Fruit fly (Drosophila melanogaster) whole organism, wandering third instar larva: ENCODE results near the gene CG15443.

Source experiments
- Abd-B ChIP-seq: fragments of >200 bp; optimal IDR thresholded peaks from 2 replicates; lab custom pipeline; 2017; ENCODE audit warnings: missing biosample characterization, missing genetic modification characterization
- CG32264 ChIP-seq: fragments of 200-800 bp; sonication (Bioruptor generic); optimal IDR thresholded peaks from 2 replicates; lab custom pipeline; 2016; ENCODE audit warnings: missing biosample characterization, missing genetic modification characterization
- CG9705 ChIP-seq: fragments of 200-800 bp; sonication (Bioruptor generic); optimal IDR thresholded peaks from 2 replicates; lab custom pipeline; 2018; ENCODE audit warnings: missing biosample characterization, mild to moderate bottlenecking, missing genetic modification characterization
- CrebA ChIP-seq: fragments of 200-800 bp; sonication (Bioruptor generic); optimal IDR thresholded peaks from 2 replicates; lab custom pipeline; 2016; ENCODE audit warnings: missing biosample characterization, mild to moderate bottlenecking, missing genetic modification characterization, borderline replicate concordance
- HLH106 ChIP-seq: fragments of 200-800 bp; optimal IDR thresholded peaks from 3 replicates; lab custom pipeline; 2019; ENCODE audit warnings: missing biosample characterization, mild to moderate bottlenecking, missing genetic modification characterization, moderate library complexity
- Hnf4 ChIP-seq: fragments of 200-800 bp; sonication (Bioruptor generic); optimal IDR thresholded peaks from 2 replicates; lab custom pipeline; 2016; ENCODE audit warnings: missing biosample characterization, mild to moderate bottlenecking, missing genetic modification characterization
- Hr78 ChIP-seq: fragments of >200 bp; optimal IDR thresholded peaks from 2 replicates; lab custom pipeline; 2017; ENCODE audit warnings: missing biosample characterization, missing genetic modification characterization
- Jra ChIP-seq: sonication (Bioruptor generic); optimal IDR thresholded peaks from 2 replicates; lab custom pipeline; 2016; ENCODE audit warnings: missing biosample characterization, missing genetic modification characterization
- Mio ChIP-seq: sonication (Bioruptor generic); optimal IDR thresholded peaks from 2 replicates; lab custom pipeline; 2016; ENCODE audit warnings: missing biosample characterization, missing genetic modification characterization
- Myc ChIP-seq: fragments of >200 bp; optimal IDR thresholded peaks from 2 replicates; lab custom pipeline; 2017
- N ChIP-seq: fragments of >200 bp; optimal IDR thresholded peaks from 2 replicates; lab custom pipeline; 2018; ENCODE audit warnings: missing biosample characterization, missing external identifiers, missing genetic modification characterization
- OdsH ChIP-seq: fragments of 200-800 bp; sonication (Bioruptor generic); optimal IDR thresholded peaks from 2 replicates; lab custom pipeline; 2016; ENCODE audit warnings: missing biosample characterization, mild to moderate bottlenecking, missing genetic modification characterization
- Rel ChIP-seq, 2 experiments: fragments of 200-800 bp; sonication (Bioruptor generic) in 1 of 2; optimal IDR thresholded peaks; 2 replicates in 1 of 2; 3 replicates in 1 of 2; lab custom pipeline; 2016 to 2019; ENCODE audit warnings: mild to moderate bottlenecking in 2 of 2, missing biosample characterization in 2 of 2, missing genetic modification characterization in 2 of 2, moderate library complexity in 1 of 2
- Sp1 ChIP-seq: fragments of 200-800 bp; sonication (Bioruptor generic); optimal IDR thresholded peaks from 3 replicates; lab custom pipeline; 2019; ENCODE audit warnings: missing biosample characterization, mild to moderate bottlenecking, missing genetic modification characterization, moderate library complexity
- Vsx2 ChIP-seq: fragments of 200-300, 225-300 bp; sonication (Bioruptor generic); optimal IDR thresholded peaks from 2 replicates; lab custom pipeline; 2018; ENCODE audit warnings: missing biosample characterization, missing genetic modification characterization; ENCODE audit not compliant: partially characterized antibody
- br ChIP-seq: fragments of 200-800 bp; sonication (Bioruptor generic); optimal IDR thresholded peaks from 2 replicates; lab custom pipeline; 2016; ENCODE audit warnings: missing biosample characterization, missing genetic modification characterization
- brk ChIP-seq: fragments of 200-800 bp; sonication (Bioruptor generic); optimal IDR thresholded peaks from 2 replicates; lab custom pipeline; 2016; ENCODE audit warnings: missing biosample characterization, mild to moderate bottlenecking, missing genetic modification characterization
- dl ChIP-seq, 2 experiments: fragments of 175-275, 200-275 bp in 1 of 2; fragments of 200-275 bp in 1 of 2; sonication (Bioruptor generic); optimal IDR thresholded peaks; lab custom pipeline; 2018; ENCODE audit warnings: mild to moderate bottlenecking in 2 of 2, missing biosample characterization in 2 of 2, missing genetic modification characterization in 2 of 2, moderate library complexity in 2 of 2; ENCODE audit not compliant: partially characterized antibody in 2 of 2, insufficient read depth in 1 of 2
- dsf ChIP-seq: sonication (Bioruptor generic); optimal IDR thresholded peaks from 2 replicates; lab custom pipeline; 2016; ENCODE audit warnings: missing biosample characterization, missing genetic modification characterization, borderline replicate concordance
- ey ChIP-seq: fragments of 200-800 bp; sonication (Bioruptor generic); optimal IDR thresholded peaks from 2 replicates; lab custom pipeline; 2016; ENCODE audit warnings: missing biosample characterization, missing genetic modification characterization
- fru ChIP-seq: fragments of 200-800 bp; sonication (Bioruptor generic); optimal IDR thresholded peaks from 3 replicates; lab custom pipeline; 2016; ENCODE audit warnings: missing biosample characterization, mild to moderate bottlenecking, missing genetic modification characterization
- h ChIP-seq: fragments of 200-800 bp; sonication (Bioruptor generic); optimal IDR thresholded peaks from 3 replicates; lab custom pipeline; 2016; ENCODE audit warnings: missing biosample characterization, mild to moderate bottlenecking, missing genetic modification characterization
- jim ChIP-seq: fragments of 175-275, 200-325 bp; sonication (Bioruptor generic); optimal IDR thresholded peaks from 2 replicates; lab custom pipeline; 2016; ENCODE audit warnings: missing biosample characterization, mild to moderate bottlenecking, missing genetic modification characterization
- lola ChIP-seq: fragments of >200 bp; optimal IDR thresholded peaks from 2 replicates; lab custom pipeline; 2017; ENCODE audit warnings: missing biosample characterization, missing genetic modification characterization
- pan ChIP-seq: fragments of >200 bp; optimal IDR thresholded peaks from 2 replicates; lab custom pipeline; 2017
- psq ChIP-seq: fragments of 200-800 bp; sonication (Bioruptor generic); optimal IDR thresholded peaks from 3 replicates; lab custom pipeline; 2017; ENCODE audit warnings: missing biosample characterization, mild to moderate bottlenecking, missing genetic modification characterization, moderate library complexity
- rgr ChIP-seq: fragments of 200-800 bp; sonication (Bioruptor generic); optimal IDR thresholded peaks from 3 replicates; lab custom pipeline; 2016; ENCODE audit warnings: missing biosample characterization, mild to moderate bottlenecking, missing genetic modification characterization
- sage ChIP-seq: fragments of 200-800 bp; sonication (Bioruptor generic); optimal IDR thresholded peaks from 2 replicates; lab custom pipeline; 2016; ENCODE audit warnings: missing biosample characterization, mild to moderate bottlenecking, missing genetic modification characterization
- sv ChIP-seq: fragments of 200-800 bp; sonication (Bioruptor generic); optimal IDR thresholded peaks from 3 replicates; lab custom pipeline; 2016; ENCODE audit warnings: missing biosample characterization, missing genetic modification characterization
- tai ChIP-seq: sonication (Bioruptor generic); optimal IDR thresholded peaks from 2 replicates; lab custom pipeline; 2016; ENCODE audit warnings: missing biosample characterization, missing genetic modification characterization
- usp ChIP-seq: fragments of >200 bp; optimal IDR thresholded peaks from 2 replicates; lab custom pipeline; 2017; ENCODE audit warnings: missing biosample characterization, missing genetic modification characterization
- woc ChIP-seq: sonication (Bioruptor generic); optimal IDR thresholded peaks from 2 replicates; lab custom pipeline; 2016; ENCODE audit warnings: missing biosample characterization, mild to moderate bottlenecking, missing genetic modification characterization

Gene CG15443

DNA sequence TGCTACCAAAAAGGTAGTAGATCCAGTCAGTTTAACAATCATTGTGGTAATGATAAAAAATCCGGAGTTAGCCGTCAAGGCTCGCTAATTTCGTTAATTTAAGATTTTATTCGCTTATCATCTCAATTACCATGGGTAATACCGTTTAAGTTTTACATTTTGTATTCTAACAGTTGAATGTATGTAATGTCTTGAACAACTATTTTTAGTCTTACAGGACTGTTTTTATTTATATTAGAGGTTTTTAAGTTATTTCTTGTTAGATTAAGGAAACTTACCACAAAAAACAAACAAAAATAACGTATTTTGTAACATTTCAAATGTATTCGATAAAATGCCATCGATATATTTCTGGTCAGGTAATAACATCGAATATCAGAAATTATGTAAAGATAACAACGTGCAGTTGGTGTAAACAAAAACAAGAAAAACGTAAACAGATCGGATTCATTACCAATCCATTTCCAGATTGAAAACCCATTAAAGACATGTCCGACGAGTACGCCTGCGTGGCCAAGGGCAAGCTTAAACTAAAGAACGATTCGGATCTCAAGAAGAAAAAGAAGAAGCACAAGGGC is 21.1 kb downstream of the CG15443 start, which contains the start of the genes Sfp24F and CG15432:
Sfp24F (minus strand) TSS at position 51 of the 578 bp plus-strand sequence.
CG15432 (plus strand) TSS at position 311 of the 578 bp plus-strand sequence.
- TF ChIP-seq Rel (GFP tag; optimal IDR thresholded peaks at IDR 0.05; lab: Kevin White, UChicago) (no peak), Rel (tag; optimal IDR thresholded peaks at IDR 0.05; lab: Kevin White, UChicago) (no peak), dsf (GFP tag; lab: Kevin White, UChicago) (no peak), rgr (GFP tag; lab: Kevin White, UChicago) (no peak), ey (no peak), pan (lab: Kevin White, UChicago) (no peak)
- TF ChIP-seq, all 38 proteins: peak for 0

DNA sequence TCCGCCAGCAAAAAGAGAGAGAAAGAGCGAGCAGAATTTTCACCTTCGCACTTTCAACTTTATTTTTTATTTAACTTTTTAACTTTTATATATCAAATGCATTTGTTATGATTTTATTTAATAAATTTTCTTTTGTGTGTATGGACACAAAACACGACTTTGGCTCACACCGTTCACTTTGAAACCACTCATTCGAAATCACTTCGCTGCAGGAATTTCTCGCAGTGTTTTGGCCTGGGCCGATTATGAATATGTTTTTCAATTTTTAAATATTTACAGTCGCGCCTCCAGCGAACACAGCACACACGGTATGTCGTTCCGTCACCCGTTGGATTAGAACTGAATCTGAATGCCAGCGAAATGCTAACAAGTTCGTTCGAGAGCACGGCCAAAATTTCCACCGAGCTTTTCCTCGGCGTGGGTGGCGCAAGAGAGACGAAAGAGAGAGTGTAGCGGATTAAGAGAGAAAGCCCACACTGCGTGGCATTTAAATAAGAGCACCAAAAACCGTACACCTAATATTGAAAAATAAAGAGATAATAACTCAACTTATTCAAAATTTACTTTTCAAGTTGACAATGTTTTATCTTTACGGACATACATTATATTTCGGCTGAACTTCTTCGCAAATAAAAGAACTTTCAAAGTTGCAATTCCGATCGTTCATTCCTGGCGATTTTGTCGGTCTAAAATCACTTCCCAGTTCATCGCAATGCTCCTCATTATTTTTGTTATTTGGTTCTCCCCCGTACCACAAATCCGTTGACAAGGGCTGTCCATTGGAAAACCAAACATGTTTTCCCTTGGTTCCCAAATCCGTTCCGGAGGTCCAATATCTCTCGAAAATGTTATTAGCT is 22.1 kb downstream of the CG15443 start, which contains the start of gene CG15431:
CG15431 (minus strand) TSS at position 402 of the 857 bp plus-strand sequence.
- TF ChIP-seq fru (GFP tag; lab: Kevin White, UChicago) (no peak), CrebA (GFP tag; lab: Kevin White, UChicago) (no peak), Vsx2 (GFP tag; lab: Kevin White, UChicago) (no peak), Abd-B (no peak), brk (GFP tag; lab: Kevin White, UChicago) (no peak), N (GFP tag; lab: Kevin White, UChicago) (no peak), Myc (lab: Kevin White, UChicago) (no peak), Sp1 (GFP tag; lab: Kevin White, UChicago) (no peak), lola (GFP tag; lab: Kevin White, UChicago) (no peak), tai (no peak), Hr78 (GFP tag; lab: Kevin White, UChicago) (no peak), pan (lab: Kevin White, UChicago) (no peak), CG32264 (no peak), br (GFP tag; lab: Kevin White, UChicago) (no peak)

DNA sequence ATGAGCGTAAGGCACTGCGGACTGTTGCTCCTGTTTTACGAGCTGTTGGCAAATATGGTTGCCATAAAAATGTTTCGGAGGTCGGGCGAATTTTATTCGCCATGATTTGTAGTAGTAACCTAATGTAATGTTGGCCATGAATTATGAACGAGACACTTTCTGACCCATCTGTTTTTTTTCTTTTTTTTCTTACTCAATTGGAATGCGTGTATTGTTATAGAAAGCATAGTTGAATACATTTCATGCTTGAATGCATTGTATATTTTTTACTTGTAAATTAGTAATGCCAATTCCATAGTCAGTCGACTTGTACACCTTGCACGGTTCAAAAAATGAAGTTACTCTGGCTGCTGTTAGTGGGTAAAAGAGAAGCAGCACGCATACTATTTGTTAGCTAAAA is 25.8 kb downstream of the CG15443 start, which contains the start of gene CG43056:
CG43056 (plus strand) TSS at position 301 of the 400 bp plus-strand sequence.
- no peak for TF ChIP-seq pan (lab: Kevin White, UChicago)
- TF ChIP-seq CrebA (GFP tag; lab: Kevin White, UChicago), result no peak
- no peak for TF ChIP-seq CG9705 (GFP tag; lab: Kevin White, UChicago)
- no peak for TF ChIP-seq Rel (GFP tag; optimal IDR thresholded peaks at IDR 0.05; lab: Kevin White, UChicago)
- no peak for TF ChIP-seq Rel (tag; optimal IDR thresholded peaks at IDR 0.05; lab: Kevin White, UChicago)
- no peak for TF ChIP-seq psq (GFP tag; lab: Kevin White, UChicago)
- TF ChIP-seq jim, result no peak
- TF ChIP-seq Jra (GFP tag; lab: Kevin White, UChicago), result no peak
- TF ChIP-seq Abd-B, result no peak
- no peak for TF ChIP-seq woc
- TF ChIP-seq CG32264, result no peak
- no peak for TF ChIP-seq dsf (GFP tag; lab: Kevin White, UChicago)
- no peak for TF ChIP-seq brk (GFP tag; lab: Kevin White, UChicago)
- TF ChIP-seq tai, result no peak
- TF ChIP-seq OdsH (GFP tag; lab: Kevin White, UChicago), result no peak
- no peak for TF ChIP-seq Hnf4 (GFP tag; lab: Kevin White, UChicago)
- TF ChIP-seq h (GFP tag; lab: Kevin White, UChicago), result no peak
- no peak for TF ChIP-seq fru (GFP tag; lab: Kevin White, UChicago)

DNA sequence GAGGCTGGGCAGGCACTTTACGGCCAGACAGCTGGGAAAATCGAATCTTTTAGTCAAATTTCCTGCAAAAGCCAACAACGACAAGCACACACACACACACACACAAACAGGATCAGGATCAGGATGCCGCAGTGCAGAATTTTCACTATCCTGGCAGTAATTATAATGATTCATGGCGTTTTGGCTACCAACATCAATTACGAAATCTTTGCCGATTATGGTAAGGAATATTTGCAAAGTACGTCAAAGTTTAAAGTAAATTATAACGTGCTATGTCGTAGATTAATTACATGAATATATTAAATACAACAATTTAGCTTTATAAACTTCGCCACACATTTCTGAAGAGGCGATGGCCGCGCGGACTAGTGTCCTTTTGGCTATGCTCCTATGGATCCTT is 29.6 kb downstream of the CG15443 start, which contains the start of the genes CG34177 and CG34178:
CG34177 (plus strand) TSS at position 301 of the 400 bp plus-strand sequence.
CG34178 (plus strand) TSS at position 301 of the 400 bp plus-strand sequence.
- TF ChIP-seq tai (no peak), sv (GFP tag; lab: Kevin White, UChicago) (no peak), brk (GFP tag; lab: Kevin White, UChicago) (no peak), Hnf4 (GFP tag; lab: Kevin White, UChicago) (no peak), Myc (lab: Kevin White, UChicago) (no peak), usp (GFP tag; lab: Kevin White, UChicago) (no peak), lola (GFP tag; lab: Kevin White, UChicago) (no peak), CG9705 (GFP tag; lab: Kevin White, UChicago) (no peak), Sp1 (GFP tag; lab: Kevin White, UChicago) (no peak), dl (GFP tag; optimal IDR thresholded peaks at IDR 0.05; lab: Kevin White, UChicago; ENCODE audit: insufficient read depth in 1 of 2, partially characterized antibody in 2 of 2) (no peak), N (GFP tag; lab: Kevin White, UChicago) (no peak), rgr (GFP tag; lab: Kevin White, UChicago) (no peak), Rel (GFP tag; optimal IDR thresholded peaks at IDR 0.05; lab: Kevin White, UChicago) (no peak), Rel (tag; optimal IDR thresholded peaks at IDR 0.05; lab: Kevin White, UChicago) (no peak), ey (no peak), HLH106 (no peak), sage (GFP tag; lab: Kevin White, UChicago) (no peak), Hr78 (GFP tag; lab: Kevin White, UChicago) (no peak), Mio (GFP tag; lab: Kevin White, UChicago) (no peak), br (GFP tag; lab: Kevin White, UChicago) (no peak)
